Fruit fly (Drosophila melanogaster) whole organism, prepupa: ENCODE measurements around the gene mib1.
A peak's percentile ranks its signal among the peaks of the same experiment; 100 is the strongest.

Experiments used
- Blimp-1 ChIP-seq: fragments of 200-800 bp; sonication (Bioruptor generic); optimal IDR thresholded peaks from 3 replicates; lab custom pipeline; 2017; ENCODE audit warnings: missing biosample characterization, missing genetic modification characterization, mild to moderate bottlenecking, moderate library complexity, missing genetic modification reagents
- CG10631 ChIP-seq: fragments of 200-800 bp; sonication (Bioruptor generic); optimal IDR thresholded peaks from 2 replicates; lab custom pipeline; 2016; ENCODE audit warnings: missing biosample characterization, missing genetic modification characterization
- CG10669 ChIP-seq: fragments of 200-800 bp; sonication (Bioruptor generic); optimal IDR thresholded peaks from 3 replicates; lab custom pipeline; 2018; ENCODE audit warnings: missing biosample characterization, mild to moderate bottlenecking, missing genetic modification characterization, moderate library complexity
- CG11294 ChIP-seq: fragments of 200-800 bp; sonication (Bioruptor generic); IDR thresholded peaks from 2 replicates; pipeline ENCODE4 v1.3.6; 2022; ENCODE audit warnings: missing biosample characterization, missing genetic modification characterization
- CG11762 ChIP-seq: fragments of 200-800 bp; sonication (Bioruptor generic); optimal IDR thresholded peaks from 3 replicates; lab custom pipeline; 2016; ENCODE audit warnings: missing biosample characterization, missing genetic modification characterization; ENCODE audit not compliant: insufficient read depth
- CG11902 ChIP-seq: fragments of 200-800 bp; sonication (Bioruptor generic); optimal IDR thresholded peaks from 3 replicates; lab custom pipeline; 2016; ENCODE audit warnings: missing biosample characterization, missing genetic modification characterization
- CG15336 ChIP-seq: fragments of 200-800 bp; sonication (Bioruptor generic); IDR thresholded peaks from 2 replicates; pipeline ENCODE4 v1.3.6; 2022; ENCODE audit warnings: missing biosample characterization, missing genetic modification characterization
- CG1621 ChIP-seq: fragments of 200-800 bp; sonication (Bioruptor generic); optimal IDR thresholded peaks from 3 replicates; lab custom pipeline; 2018; ENCODE audit warnings: missing biosample characterization, mild to moderate bottlenecking, missing genetic modification characterization
- CG16779 ChIP-seq: fragments of 200-800 bp; sonication (Bioruptor generic); optimal IDR thresholded peaks from 3 replicates; lab custom pipeline; 2017; ENCODE audit warnings: missing biosample characterization, mild to moderate bottlenecking, missing genetic modification characterization
- CG3032 ChIP-seq: fragments of 200-800 bp; optimal IDR thresholded peaks from 2 replicates; lab custom pipeline; 2019; ENCODE audit warnings: missing biosample characterization, mild to moderate bottlenecking, missing genetic modification characterization, moderate library complexity
- CG31627 ChIP-seq: fragments of 200-800 bp; sonication (Bioruptor generic); optimal IDR thresholded peaks from 3 replicates; lab custom pipeline; 2016; ENCODE audit warnings: missing biosample characterization, missing genetic modification characterization
- CG34406 ChIP-seq: fragments of 200-800 bp; sonication (Bioruptor generic); optimal IDR thresholded peaks from 3 replicates; lab custom pipeline; 2016; ENCODE audit warnings: missing biosample characterization, missing genetic modification characterization
- CG3919 ChIP-seq: fragments of 200-800 bp; sonication (Bioruptor generic); optimal IDR thresholded peaks from 3 replicates; lab custom pipeline; 2016; ENCODE audit warnings: missing biosample characterization, missing genetic modification characterization
- CG4318 ChIP-seq: fragments of 200-800 bp; sonication (Bioruptor generic); optimal IDR thresholded peaks from 3 replicates; lab custom pipeline; 2017; ENCODE audit warnings: missing biosample characterization, mild to moderate bottlenecking, missing genetic modification characterization
- CG6163 ChIP-seq: fragments of 200-800 bp; sonication (Bioruptor generic); IDR thresholded peaks from 3 replicates; pipeline ENCODE4 v1.3.6; 2022; ENCODE audit warnings: missing biosample characterization, missing genetic modification characterization
- CG6276 ChIP-seq: fragments of 200-800 bp; sonication (Bioruptor generic); optimal IDR thresholded peaks from 2 replicates; lab custom pipeline; 2017; ENCODE audit warnings: missing biosample characterization, mild to moderate bottlenecking, missing genetic modification characterization
- CG6808 ChIP-seq: fragments of 200-800 bp; sonication (Bioruptor generic); optimal IDR thresholded peaks from 3 replicates; lab custom pipeline; 2017; ENCODE audit warnings: missing biosample characterization, missing genetic modification characterization, mild to moderate bottlenecking, moderate library complexity, missing genetic modification reagents
- CG6854 ChIP-seq: fragments of 200-800 bp; sonication (Bioruptor generic); optimal IDR thresholded peaks from 2 replicates; lab custom pipeline; 2017; ENCODE audit warnings: missing biosample characterization, mild to moderate bottlenecking, missing genetic modification characterization
- CG7368 ChIP-seq: fragments of 200-800 bp; sonication (Bioruptor generic); optimal IDR thresholded peaks from 3 replicates; lab custom pipeline; 2016; ENCODE audit warnings: missing biosample characterization, missing genetic modification characterization
- CG8119 ChIP-seq: fragments of 200-800 bp; sonication (Bioruptor generic); IDR thresholded peaks from 3 replicates; pipeline ENCODE4 v1.3.6; 2022; ENCODE audit warnings: missing biosample characterization, missing genetic modification characterization
- CG8319 ChIP-seq: fragments of 200-800 bp; sonication (Bioruptor generic); optimal IDR thresholded peaks from 3 replicates; lab custom pipeline; 2016; ENCODE audit warnings: missing biosample characterization, missing genetic modification characterization
- CG8632 ChIP-seq: fragments of 200-800 bp; sonication (Bioruptor generic); optimal IDR thresholded peaks from 3 replicates; lab custom pipeline; 2016; ENCODE audit warnings: missing biosample characterization, missing genetic modification characterization
- CG9139 ChIP-seq: fragments of 200-800 bp; sonication (Bioruptor generic); optimal IDR thresholded peaks from 3 replicates; lab custom pipeline; 2017; ENCODE audit warnings: missing biosample characterization, mild to moderate bottlenecking, missing genetic modification characterization
- Eip75B ChIP-seq: fragments of 200-800 bp; sonication (Bioruptor generic); optimal IDR thresholded peaks from 3 replicates; lab custom pipeline; 2016; ENCODE audit warnings: missing biosample characterization, missing genetic modification characterization
- Eip78C ChIP-seq: fragments of 200-800 bp; sonication (Bioruptor generic); peaks from one replicate; lab custom pipeline; 2016; ENCODE audit warnings: missing biosample characterization, missing genetic modification characterization
- Ets96B ChIP-seq: fragments of 200-800 bp; optimal IDR thresholded peaks from 2 replicates; lab custom pipeline; 2019; ENCODE audit warnings: missing biosample characterization, mild to moderate bottlenecking, missing genetic modification characterization, moderate library complexity
- Gug ChIP-seq: fragments of 200-800 bp; sonication (Bioruptor generic); IDR thresholded peaks from 2 replicates; pipeline ENCODE4 v1.3.6; 2022; ENCODE audit warnings: missing biosample characterization, missing genetic modification characterization
- Hr38 ChIP-seq: sonication (Bioruptor generic); optimal IDR thresholded peaks from 2 replicates; lab custom pipeline; 2016; ENCODE audit warnings: missing biosample characterization, missing genetic modification characterization
- Hr39 ChIP-seq: fragments of 200-800 bp; sonication (Bioruptor generic); optimal IDR thresholded peaks from 2 replicates; lab custom pipeline; 2016; ENCODE audit warnings: missing biosample characterization, missing genetic modification characterization
- Lpt ChIP-seq: fragments of 200-800 bp; sonication (Bioruptor generic); optimal IDR thresholded peaks from 3 replicates; lab custom pipeline; 2016; ENCODE audit warnings: missing biosample characterization, missing genetic modification characterization
- Met ChIP-seq: fragments of 200-800 bp; sonication (Bioruptor generic); optimal IDR thresholded peaks from 3 replicates; lab custom pipeline; 2016; ENCODE audit warnings: missing biosample characterization, missing genetic modification characterization
- OdsH ChIP-seq: fragments of 200-800 bp; sonication (Bioruptor generic); optimal IDR thresholded peaks from 3 replicates; lab custom pipeline; 2016; ENCODE audit warnings: missing biosample characterization, missing genetic modification characterization
- Smox ChIP-seq: fragments of 200-800 bp; sonication (Bioruptor generic); optimal IDR thresholded peaks from 3 replicates; lab custom pipeline; 2016; ENCODE audit warnings: missing biosample characterization, missing genetic modification characterization
- Sox102F ChIP-seq: fragments of 200-800 bp; sonication (Bioruptor generic); optimal IDR thresholded peaks from 2 replicates; lab custom pipeline; 2016; ENCODE audit warnings: missing biosample characterization, mild to moderate bottlenecking, missing genetic modification characterization
- Sox14 ChIP-seq: fragments of 200-800 bp; sonication (Bioruptor generic); optimal IDR thresholded peaks from 3 replicates; lab custom pipeline; 2016; ENCODE audit warnings: missing biosample characterization, missing genetic modification characterization
- Sox15 ChIP-seq: fragments of 200-800 bp; sonication (Bioruptor generic); optimal IDR thresholded peaks from 3 replicates; lab custom pipeline; 2016; ENCODE audit warnings: missing biosample characterization, missing genetic modification characterization
- achi ChIP-seq: fragments of 200-800 bp; sonication (Bioruptor generic); optimal IDR thresholded peaks from 3 replicates; lab custom pipeline; 2016; ENCODE audit warnings: missing biosample characterization, missing genetic modification characterization
- acj6 ChIP-seq: fragments of 200-800 bp; sonication (Bioruptor generic); optimal IDR thresholded peaks from 3 replicates; lab custom pipeline; 2016; ENCODE audit warnings: missing biosample characterization, missing genetic modification characterization
- cyc ChIP-seq: fragments of 200-800 bp; sonication (Bioruptor generic); optimal IDR thresholded peaks from 3 replicates; lab custom pipeline; 2016; ENCODE audit warnings: missing biosample characterization, missing genetic modification characterization
- fd59A ChIP-seq: fragments of 200-800 bp; sonication (Bioruptor generic); optimal IDR thresholded peaks from 2 replicates; lab custom pipeline; 2017; ENCODE audit warnings: missing biosample characterization, mild to moderate bottlenecking, missing genetic modification characterization, missing genetic modification reagents
- fd85E ChIP-seq: fragments of 200-800 bp; sonication (Bioruptor generic); optimal IDR thresholded peaks from 3 replicates; lab custom pipeline; 2016; ENCODE audit warnings: missing biosample characterization, missing genetic modification characterization
- fkh ChIP-seq: fragments of 200-800 bp; sonication (Bioruptor generic); optimal IDR thresholded peaks from 3 replicates; lab custom pipeline; 2017; ENCODE audit warnings: missing biosample characterization, mild to moderate bottlenecking, missing genetic modification characterization, moderate library complexity
- lz ChIP-seq: fragments of 200-800 bp; sonication (Bioruptor generic); optimal IDR thresholded peaks from 3 replicates; lab custom pipeline; 2016; ENCODE audit warnings: missing biosample characterization, missing genetic modification characterization
- net ChIP-seq: fragments of 200-800 bp; sonication (Bioruptor generic); optimal IDR thresholded peaks from 3 replicates; lab custom pipeline; 2016; ENCODE audit warnings: missing biosample characterization, missing genetic modification characterization
- pdm3 ChIP-seq: fragments of 200-800 bp; sonication (Bioruptor generic); optimal IDR thresholded peaks from 3 replicates; lab custom pipeline; 2016; ENCODE audit warnings: missing biosample characterization, missing genetic modification characterization
- salr ChIP-seq, 2 experiments: fragments of 200-800 bp; sonication (Bioruptor generic); optimal IDR thresholded peaks; 3 replicates each; lab custom pipeline; 2016 to 2018; ENCODE audit warnings: missing biosample characterization in 2 of 2, missing genetic modification characterization in 2 of 2, mild to moderate bottlenecking in 1 of 2
- spab ChIP-seq: fragments of 200-800 bp; sonication (Bioruptor generic); optimal IDR thresholded peaks from 2 replicates; lab custom pipeline; 2017; ENCODE audit warnings: missing biosample characterization, mild to moderate bottlenecking, missing genetic modification characterization, missing genetic modification reagents
- ss ChIP-seq, 2 experiments: fragments of 200-800 bp; sonication (Bioruptor generic); optimal IDR thresholded peaks; 2 replicates in 1 of 2; 3 replicates in 1 of 2; lab custom pipeline; 2017 to 2018; ENCODE audit warnings: mild to moderate bottlenecking in 2 of 2, missing biosample characterization in 2 of 2, missing genetic modification characterization in 2 of 2, moderate library complexity in 1 of 2
- svp ChIP-seq: fragments of 200-800 bp; sonication (Bioruptor generic); peaks from one replicate; lab custom pipeline; 2016; ENCODE audit warnings: missing biosample characterization, missing genetic modification characterization

The mib1 gene

DNA sequence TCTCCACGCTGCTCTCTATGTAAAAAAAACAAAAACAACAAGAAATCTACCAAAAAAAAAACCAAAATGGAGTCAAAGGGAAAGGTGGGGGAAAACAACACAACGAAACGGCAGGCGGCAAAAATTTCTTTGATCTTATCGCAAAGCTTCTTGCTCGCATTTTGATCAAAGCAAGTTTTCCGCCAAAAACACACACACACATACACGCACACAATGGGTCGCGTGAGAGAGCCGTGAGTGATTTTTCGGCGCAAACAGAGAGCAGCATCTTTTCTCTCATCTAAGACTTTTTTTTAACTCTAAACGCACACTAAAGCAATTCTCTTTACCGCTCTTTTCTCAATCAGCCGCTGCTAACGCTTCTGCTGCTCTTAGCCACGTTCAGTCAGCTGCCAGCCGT is 17.3 kb upstream of the mib1 start:
- TF ChIP-seq CG6163, result no peak
- no peak for TF ChIP-seq spab (GFP tag; lab: Kevin White, UChicago)
- no peak for TF ChIP-seq CG9139 (GFP tag; lab: Kevin White, UChicago)
- TF ChIP-seq CG15336 (GFP tag; lab: Robert Waterston, UW), result peak; percentile 29; the same call in 1 of the 2 replicates
- peak; percentile 3 for TF ChIP-seq fkh (GFP tag; lab: Kevin White, UChicago)

DNA sequence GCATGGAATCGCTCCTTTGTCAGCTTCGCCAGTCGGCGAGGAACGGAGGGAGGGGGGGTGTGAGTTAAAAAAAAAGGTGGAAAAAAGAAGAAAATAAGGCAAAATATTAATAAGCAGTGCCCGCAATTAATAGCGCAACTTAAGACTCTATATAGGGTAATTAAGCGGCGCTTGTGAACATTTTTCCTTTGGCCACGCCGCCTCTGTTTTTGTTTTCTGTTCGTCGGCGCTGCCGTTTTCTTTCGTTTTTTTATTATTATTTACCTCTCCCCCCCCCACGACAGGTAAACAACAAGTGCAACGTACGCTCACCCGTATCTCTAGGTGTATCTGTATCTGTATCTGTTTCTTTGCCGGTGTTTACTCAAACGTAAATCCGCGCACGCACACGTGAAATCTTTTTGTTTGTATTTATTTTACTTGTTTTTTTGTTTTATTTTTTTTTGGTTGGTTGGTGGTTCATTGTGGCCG is 15.6 kb upstream of the mib1 start:
- peak; percentile 80 to 85 for TF ChIP-seq ss (GFP tag; optimal IDR thresholded peaks at IDR 0.05; lab: Kevin White, UChicago)
- TF ChIP-seq CG8319 (GFP tag; lab: Kevin White, UChicago), result peak; percentile 51
- TF ChIP-seq CG4318 (GFP tag; lab: Kevin White, UChicago), result peak; percentile 26
- peak; percentile 80 for TF ChIP-seq CG8119 (GFP tag; lab: Robert Waterston, UW)
- TF ChIP-seq Eip78C (GFP tag; lab: Kevin White, UChicago), result peak; percentile 89
- TF ChIP-seq CG6276 (GFP tag; lab: Kevin White, UChicago), result peak; percentile 66
- no peak for TF ChIP-seq Hr38 (GFP tag; lab: Kevin White, UChicago)
- peak; percentile 36 for TF ChIP-seq fd59A (GFP tag; lab: Kevin White, UChicago)
- peak; percentile 53 for TF ChIP-seq CG7368 (GFP tag; lab: Kevin White, UChicago)
- peak; percentile 53 for TF ChIP-seq Ets96B (tag; lab: Kevin White, UChicago)
- peak; percentile 41 for TF ChIP-seq Smox (GFP tag; lab: Kevin White, UChicago)
- no peak for TF ChIP-seq fd85E (GFP tag; lab: Kevin White, UChicago)
- peak; percentile 80 for TF ChIP-seq CG11294 (GFP tag; lab: Robert Waterston, UW)
- TF ChIP-seq Blimp-1 (GFP tag; lab: Kevin White, UChicago), result no peak
- TF ChIP-seq CG9139 (GFP tag; lab: Kevin White, UChicago), result peak; percentile 64
- TF ChIP-seq Eip75B (GFP tag; lab: Kevin White, UChicago), result peak; percentile 77
- TF ChIP-seq CG10631 (GFP tag; lab: Kevin White, UChicago), result peak; percentile 62
- TF ChIP-seq Hr39 (GFP tag; lab: Kevin White, UChicago), result peak; percentile 55
- peak; percentile 88 for TF ChIP-seq CG6163
- TF ChIP-seq achi, result peak; percentile 54
- peak; percentile 62 for TF ChIP-seq OdsH (GFP tag; lab: Kevin White, UChicago)
- peak; percentile 66 for TF ChIP-seq Lpt (GFP tag; lab: Kevin White, UChicago)
- peak; percentile 39 for TF ChIP-seq CG16779
- peak; percentile 73 for TF ChIP-seq net (GFP tag; lab: Kevin White, UChicago)
- peak; percentile 52 for TF ChIP-seq lz (GFP tag; lab: Kevin White, UChicago)
- TF ChIP-seq spab (GFP tag; lab: Kevin White, UChicago), result peak; percentile 68
- TF ChIP-seq acj6 (GFP tag; lab: Kevin White, UChicago), result peak; percentile 58
- no peak for TF ChIP-seq CG6854 (GFP tag; lab: Kevin White, UChicago)
- TF ChIP-seq CG11762 (GFP tag; lab: Kevin White, UChicago), result peak; percentile 67
- TF ChIP-seq fkh (GFP tag; lab: Kevin White, UChicago), result peak; percentile 96
- TF ChIP-seq CG6808, result peak; percentile 71
- peak; percentile 33 for TF ChIP-seq CG8632 (GFP tag; lab: Kevin White, UChicago)
- peak; percentile 37 to 53 for TF ChIP-seq salr (GFP tag; optimal IDR thresholded peaks at IDR 0.05; lab: Kevin White, UChicago)
- TF ChIP-seq Gug (GFP tag; lab: Robert Waterston, UW), result peak; percentile 59
- peak; percentile 82 for TF ChIP-seq svp (GFP tag; lab: Kevin White, UChicago)
- TF ChIP-seq pdm3 (GFP tag; lab: Kevin White, UChicago), result peak; percentile 73
- peak; percentile 41 for TF ChIP-seq Sox15 (GFP tag; lab: Kevin White, UChicago)
- peak; percentile 58 for TF ChIP-seq CG31627 (GFP tag; lab: Kevin White, UChicago)
- peak; percentile 54 for TF ChIP-seq CG34406 (GFP tag; lab: Kevin White, UChicago)
- TF ChIP-seq CG3032 (tag; lab: Kevin White, UChicago), result peak; percentile 44
- TF ChIP-seq CG10669 (GFP tag; lab: Kevin White, UChicago), result peak; percentile 64
- TF ChIP-seq CG11902, result peak; percentile 51
- peak; percentile 2 for TF ChIP-seq Sox102F
- TF ChIP-seq CG1621 (tag; lab: Kevin White, UChicago), result peak; percentile 42
- peak; percentile 61 for TF ChIP-seq Sox14 (GFP tag; lab: Kevin White, UChicago)
- peak; percentile 70 for TF ChIP-seq CG3919 (GFP tag; lab: Kevin White, UChicago)
- TF ChIP-seq cyc (GFP tag; lab: Kevin White, UChicago), result peak; percentile 25
- TF ChIP-seq Met (GFP tag; lab: Kevin White, UChicago), result peak; percentile 41
